Fruit fly (Drosophila melanogaster) whole organism, prepupa: Measurements from ENCODE around the gene CG2533.
"Not testable (repeated sequence)": the region's sequence is repeated elsewhere in the genome, so short reads cannot be mapped to it uniquely, and the experiment has no call there.

Source experiments
- Blimp-1 ChIP-seq: fragments of 200-800 bp; sonication (Bioruptor generic); optimal IDR thresholded peaks from 3 replicates; lab custom pipeline; 2017; ENCODE audit warnings: missing biosample characterization, missing genetic modification characterization, mild to moderate bottlenecking, moderate library complexity, missing genetic modification reagents
- CG10631 ChIP-seq: fragments of 200-800 bp; sonication (Bioruptor generic); optimal IDR thresholded peaks from 2 replicates; lab custom pipeline; 2016; ENCODE audit warnings: missing biosample characterization, missing genetic modification characterization
- CG11762 ChIP-seq: fragments of 200-800 bp; sonication (Bioruptor generic); optimal IDR thresholded peaks from 3 replicates; lab custom pipeline; 2016; ENCODE audit warnings: missing biosample characterization, missing genetic modification characterization; ENCODE audit not compliant: insufficient read depth
- CG15336 ChIP-seq: fragments of 200-800 bp; sonication (Bioruptor generic); IDR thresholded peaks from 2 replicates; pipeline ENCODE4 v1.3.6; 2022; ENCODE audit warnings: missing biosample characterization, missing genetic modification characterization
- CG1621 ChIP-seq: fragments of 200-800 bp; sonication (Bioruptor generic); optimal IDR thresholded peaks from 3 replicates; lab custom pipeline; 2018; ENCODE audit warnings: missing biosample characterization, mild to moderate bottlenecking, missing genetic modification characterization
- CG16779 ChIP-seq: fragments of 200-800 bp; sonication (Bioruptor generic); optimal IDR thresholded peaks from 3 replicates; lab custom pipeline; 2017; ENCODE audit warnings: missing biosample characterization, mild to moderate bottlenecking, missing genetic modification characterization
- CG3032 ChIP-seq: fragments of 200-800 bp; optimal IDR thresholded peaks from 2 replicates; lab custom pipeline; 2019; ENCODE audit warnings: missing biosample characterization, mild to moderate bottlenecking, missing genetic modification characterization, moderate library complexity
- CG31627 ChIP-seq: fragments of 200-800 bp; sonication (Bioruptor generic); optimal IDR thresholded peaks from 3 replicates; lab custom pipeline; 2016; ENCODE audit warnings: missing biosample characterization, missing genetic modification characterization
- CG34406 ChIP-seq: fragments of 200-800 bp; sonication (Bioruptor generic); optimal IDR thresholded peaks from 3 replicates; lab custom pipeline; 2016; ENCODE audit warnings: missing biosample characterization, missing genetic modification characterization
- CG3919 ChIP-seq: fragments of 200-800 bp; sonication (Bioruptor generic); optimal IDR thresholded peaks from 3 replicates; lab custom pipeline; 2016; ENCODE audit warnings: missing biosample characterization, missing genetic modification characterization
- CG6276 ChIP-seq: fragments of 200-800 bp; sonication (Bioruptor generic); optimal IDR thresholded peaks from 2 replicates; lab custom pipeline; 2017; ENCODE audit warnings: missing biosample characterization, mild to moderate bottlenecking, missing genetic modification characterization
- CG6792 ChIP-seq: fragments of 200-800 bp; sonication (Bioruptor generic); optimal IDR thresholded peaks from 3 replicates; lab custom pipeline; 2016; ENCODE audit warnings: missing biosample characterization, missing genetic modification characterization
- CG6808 ChIP-seq: fragments of 200-800 bp; sonication (Bioruptor generic); optimal IDR thresholded peaks from 3 replicates; lab custom pipeline; 2017; ENCODE audit warnings: missing biosample characterization, missing genetic modification characterization, mild to moderate bottlenecking, moderate library complexity, missing genetic modification reagents
- CG7368 ChIP-seq: fragments of 200-800 bp; sonication (Bioruptor generic); optimal IDR thresholded peaks from 3 replicates; lab custom pipeline; 2016; ENCODE audit warnings: missing biosample characterization, missing genetic modification characterization
- CG8119 ChIP-seq: fragments of 200-800 bp; sonication (Bioruptor generic); IDR thresholded peaks from 3 replicates; pipeline ENCODE4 v1.3.6; 2022; ENCODE audit warnings: missing biosample characterization, missing genetic modification characterization
- CG8319 ChIP-seq: fragments of 200-800 bp; sonication (Bioruptor generic); optimal IDR thresholded peaks from 3 replicates; lab custom pipeline; 2016; ENCODE audit warnings: missing biosample characterization, missing genetic modification characterization
- CG8632 ChIP-seq: fragments of 200-800 bp; sonication (Bioruptor generic); optimal IDR thresholded peaks from 3 replicates; lab custom pipeline; 2016; ENCODE audit warnings: missing biosample characterization, missing genetic modification characterization
- Eip75B ChIP-seq: fragments of 200-800 bp; sonication (Bioruptor generic); optimal IDR thresholded peaks from 3 replicates; lab custom pipeline; 2016; ENCODE audit warnings: missing biosample characterization, missing genetic modification characterization
- Eip78C ChIP-seq: fragments of 200-800 bp; sonication (Bioruptor generic); peaks from one replicate; lab custom pipeline; 2016; ENCODE audit warnings: missing biosample characterization, missing genetic modification characterization
- Eip93F ChIP-seq: fragments of 200-800 bp; sonication (Bioruptor generic); optimal IDR thresholded peaks from 2 replicates; lab custom pipeline; 2016; ENCODE audit warnings: missing biosample characterization, mild to moderate bottlenecking, missing genetic modification characterization
- Gug ChIP-seq: fragments of 200-800 bp; sonication (Bioruptor generic); IDR thresholded peaks from 2 replicates; pipeline ENCODE4 v1.3.6; 2022; ENCODE audit warnings: missing biosample characterization, missing genetic modification characterization
- Hr38 ChIP-seq: sonication (Bioruptor generic); optimal IDR thresholded peaks from 2 replicates; lab custom pipeline; 2016; ENCODE audit warnings: missing biosample characterization, missing genetic modification characterization
- Hr4 ChIP-seq: fragments of 200-800 bp; sonication (Bioruptor generic); optimal IDR thresholded peaks from 3 replicates; lab custom pipeline; 2016; ENCODE audit warnings: missing biosample characterization, missing genetic modification characterization
- Lpt ChIP-seq: fragments of 200-800 bp; sonication (Bioruptor generic); optimal IDR thresholded peaks from 3 replicates; lab custom pipeline; 2016; ENCODE audit warnings: missing biosample characterization, missing genetic modification characterization
- Met ChIP-seq: fragments of 200-800 bp; sonication (Bioruptor generic); optimal IDR thresholded peaks from 3 replicates; lab custom pipeline; 2016; ENCODE audit warnings: missing biosample characterization, missing genetic modification characterization
- OdsH ChIP-seq: fragments of 200-800 bp; sonication (Bioruptor generic); optimal IDR thresholded peaks from 3 replicates; lab custom pipeline; 2016; ENCODE audit warnings: missing biosample characterization, missing genetic modification characterization
- Sox15 ChIP-seq: fragments of 200-800 bp; sonication (Bioruptor generic); optimal IDR thresholded peaks from 3 replicates; lab custom pipeline; 2016; ENCODE audit warnings: missing biosample characterization, missing genetic modification characterization
- achi ChIP-seq: fragments of 200-800 bp; sonication (Bioruptor generic); optimal IDR thresholded peaks from 3 replicates; lab custom pipeline; 2016; ENCODE audit warnings: missing biosample characterization, missing genetic modification characterization
- cyc ChIP-seq: fragments of 200-800 bp; sonication (Bioruptor generic); optimal IDR thresholded peaks from 3 replicates; lab custom pipeline; 2016; ENCODE audit warnings: missing biosample characterization, missing genetic modification characterization
- dac ChIP-seq: fragments of 200-800 bp; sonication (Bioruptor generic); optimal IDR thresholded peaks from 2 replicates; lab custom pipeline; 2017; ENCODE audit warnings: missing biosample characterization, mild to moderate bottlenecking, missing genetic modification characterization
- fkh ChIP-seq: fragments of 200-800 bp; sonication (Bioruptor generic); optimal IDR thresholded peaks from 3 replicates; lab custom pipeline; 2017; ENCODE audit warnings: missing biosample characterization, mild to moderate bottlenecking, missing genetic modification characterization, moderate library complexity
- net ChIP-seq: fragments of 200-800 bp; sonication (Bioruptor generic); optimal IDR thresholded peaks from 3 replicates; lab custom pipeline; 2016; ENCODE audit warnings: missing biosample characterization, missing genetic modification characterization
- ss ChIP-seq, 2 experiments: fragments of 200-800 bp; sonication (Bioruptor generic); optimal IDR thresholded peaks; 2 replicates in 1 of 2; 3 replicates in 1 of 2; lab custom pipeline; 2017 to 2018; ENCODE audit warnings: mild to moderate bottlenecking in 2 of 2, missing biosample characterization in 2 of 2, missing genetic modification characterization in 2 of 2, moderate library complexity in 1 of 2
- svp ChIP-seq: fragments of 200-800 bp; sonication (Bioruptor generic); peaks from one replicate; lab custom pipeline; 2016; ENCODE audit warnings: missing biosample characterization, missing genetic modification characterization
- topi ChIP-seq: fragments of 200-800 bp; sonication (Bioruptor generic); optimal IDR thresholded peaks from 3 replicates; lab custom pipeline; 2016; ENCODE audit warnings: missing biosample characterization, missing genetic modification characterization
- vri ChIP-seq: fragments of 200-800 bp; sonication (Bioruptor generic); optimal IDR thresholded peaks from 3 replicates; lab custom pipeline; 2016; ENCODE audit warnings: missing biosample characterization, mild to moderate bottlenecking, missing genetic modification characterization

CG2533 gene

dm6 chrX:11600795-11601358 is 3.1 kb downstream of the CG2533 start (continued):
- TF ChIP-seq CG3032 (tag; lab: Kevin White, UChicago) = peak; percentile 5
- TF ChIP-seq Hr38 (GFP tag; lab: Kevin White, UChicago) = no peak
- peak; percentile 32 for TF ChIP-seq CG11762 (GFP tag; lab: Kevin White, UChicago)
- peak; percentile 56 for TF ChIP-seq CG34406 (GFP tag; lab: Kevin White, UChicago)
- peak; percentile 32 for TF ChIP-seq achi (GFP tag; lab: Kevin White, UChicago)
- TF ChIP-seq fkh (GFP tag; lab: Kevin White, UChicago) = no peak
- TF ChIP-seq CG3919 (GFP tag; lab: Kevin White, UChicago) = no peak
- TF ChIP-seq net = no peak
- peak in 1 of 2 experiments; percentile 47 for TF ChIP-seq ss (GFP tag; optimal IDR thresholded peaks at IDR 0.05; lab: Kevin White, UChicago)
- TF ChIP-seq CG6808 = no peak
- no peak for TF ChIP-seq CG8119 (GFP tag; lab: Robert Waterston, UW)
- TF ChIP-seq CG16779 (tag; lab: Kevin White, UChicago) = no peak
- peak; percentile 33 for TF ChIP-seq Hr4 (GFP tag; lab: Kevin White, UChicago)
- TF ChIP-seq Eip75B (GFP tag; lab: Kevin White, UChicago) = no peak
- peak; percentile 90 for TF ChIP-seq svp (GFP tag; lab: Kevin White, UChicago)
- TF ChIP-seq topi (GFP tag; lab: Kevin White, UChicago) = peak; percentile 62
- TF ChIP-seq Eip78C = peak; percentile 91
- peak; percentile 52 for TF ChIP-seq cyc
- peak; percentile 40 for TF ChIP-seq CG8632 (GFP tag; lab: Kevin White, UChicago)
- peak; percentile 39 for TF ChIP-seq Blimp-1 (GFP tag; lab: Kevin White, UChicago)
- no peak for TF ChIP-seq vri
- TF ChIP-seq Sox15 (GFP tag; lab: Kevin White, UChicago) = no peak
- peak; percentile 52 for TF ChIP-seq CG10631 (GFP tag; lab: Kevin White, UChicago)
- peak; percentile 28 for TF ChIP-seq CG7368 (GFP tag; lab: Kevin White, UChicago)
- no peak for TF ChIP-seq OdsH (GFP tag; lab: Kevin White, UChicago)
- TF ChIP-seq CG1621 (tag; lab: Kevin White, UChicago) = no peak
- TF ChIP-seq CG8319 (GFP tag; lab: Kevin White, UChicago) = peak; percentile 6
- no peak for TF ChIP-seq CG6276 (GFP tag; lab: Kevin White, UChicago)
- TF ChIP-seq, all 60 proteins: peak for 28

- not testable (repeated sequence) for TF ChIP-seq CG6792 (GFP tag; lab: Kevin White, UChicago); CG15336; Eip93F (GFP tag; lab: Kevin White, UChicago)
Observed at dm6 chrX:11599589-11599988, 4.4 kb downstream of the CG2533 start, which contains the start of gene rho-4. rho-4 (plus strand) TSS chrX:11599838.

dm6 chrX:11584075-11584474 is 19.9 kb downstream of the CG2533 start, which contains the start of gene pkm:
pkm (minus strand) TSS chrX:11584175.
- TF ChIP-seq Eip78C (no peak), CG7368 (GFP tag; lab: Kevin White, UChicago) (no peak), CG6792 (GFP tag; lab: Kevin White, UChicago) (no peak), CG10631 (GFP tag; lab: Kevin White, UChicago) (no peak), Gug (GFP tag; lab: Robert Waterston, UW) (no peak), CG3919 (GFP tag; lab: Kevin White, UChicago) (no peak), svp (GFP tag; lab: Kevin White, UChicago) (no peak), dac (GFP tag; lab: Kevin White, UChicago) (no peak), Lpt (GFP tag; lab: Kevin White, UChicago) (no peak), fkh (GFP tag; lab: Kevin White, UChicago) (no peak), Sox15 (GFP tag; lab: Kevin White, UChicago) (no peak), Met (GFP tag; lab: Kevin White, UChicago) (no peak), CG31627 (GFP tag; lab: Kevin White, UChicago) (no peak)
